Fruit fly (Drosophila melanogaster): ENCODE results near the gene CG6071.

Gene CG6071

dm6 chr3L:11630684-11631083 is 15.1 kb downstream of the CG6071 start:
- no peak for TF ChIP-seq noc (tag; optimal IDR thresholded peaks at IDR 0.05)

- peak; percentile 0 for TF ChIP-seq noc (tag; optimal IDR thresholded peaks at IDR 0.05)
Measured at dm6 chr3L:11627819-11628483, 17.9 kb downstream of the CG6071 start, which contains the start of gene Apt1. TSS of gene Apt1 (plus strand) at chr3L:11628037.

- no peak for TF ChIP-seq noc (tag; optimal IDR thresholded peaks at IDR 0.05)
Measured at dm6 chr3L:11626229-11626826, 19.5 kb downstream of the CG6071 start, which contains the start of gene PCID2. TSS of gene PCID2 (plus strand) at chr3L:11626441.

dm6 chr3L:11625634-11626175 is 20.1 kb downstream of the CG6071 start, which contains the start of gene CG6083:
TSS of gene CG6083 (minus strand) at chr3L:11626125.
- no peak for TF ChIP-seq noc (tag; optimal IDR thresholded peaks at IDR 0.05)

- no peak for TF ChIP-seq noc (tag; optimal IDR thresholded peaks at IDR 0.05)
Measured at dm6 chr3L:11624281-11624680, 21.6 kb downstream of the CG6071 start, which contains the start of gene Akr1B. TSS of gene Akr1B (minus strand) at chr3L:11624381.

dm6 chr3L:11623245-11623883 is 22.5 kb downstream of the CG6071 start:
- peak; percentile 19 for TF ChIP-seq noc (tag; optimal IDR thresholded peaks at IDR 0.05)

- TF ChIP-seq noc (tag; optimal IDR thresholded peaks at IDR 0.05): no peak
Measured at dm6 chr3L:11622750-11623149, 23.1 kb downstream of the CG6071 start.

- TF ChIP-seq noc (tag; optimal IDR thresholded peaks at IDR 0.05): no peak
Measured at dm6 chr3L:11620001-11620400, 25.8 kb downstream of the CG6071 start, which contains the start of gene Muc68Ca. TSS of gene Muc68Ca (minus strand) at chr3L:11620101.

- TF ChIP-seq noc (tag; optimal IDR thresholded peaks at IDR 0.05): no peak
Measured at dm6 chr3L:11609835-11610234, 36.0 kb downstream of the CG6071 start, which contains the start of gene CG42832. TSS of gene CG42832 (plus strand) at chr3L:11610135.

- no peak for TF ChIP-seq noc (tag; optimal IDR thresholded peaks at IDR 0.05)
Measured at dm6 chr3L:11609153-11609809, 36.6 kb downstream of the CG6071 start, which contains the start of gene Duba. TSS of gene Duba (minus strand) at chr3L:11609465.

- no peak for TF ChIP-seq noc (tag; optimal IDR thresholded peaks at IDR 0.05)
Measured at dm6 chr3L:11604227-11604626, 41.6 kb downstream of the CG6071 start.

dm6 chr3L:11602040-11602439 is 43.8 kb downstream of the CG6071 start:
- TF ChIP-seq noc (tag; optimal IDR thresholded peaks at IDR 0.05): no peak

dm6 chr3L:11601133-11601532 is 44.7 kb downstream of the CG6071 start:
- TF ChIP-seq noc (tag; optimal IDR thresholded peaks at IDR 0.05): no peak

- TF ChIP-seq noc (tag; optimal IDR thresholded peaks at IDR 0.05): no peak
Measured at dm6 chr3L:11599965-11600420, 45.8 kb downstream of the CG6071 start, which contains the start of the genes CG14137 and CG46394. TSS of gene CG14137 (minus strand) at chr3L:11600065. TSS of gene CG46394 (plus strand) at chr3L:11600370.

dm6 chr3L:11599255-11599654 is 46.6 kb downstream of the CG6071 start:
- TF ChIP-seq noc (tag; optimal IDR thresholded peaks at IDR 0.05): no peak
